Fruit fly (Drosophila melanogaster) Kc167 (cell line): ENCODE measurements around the gene Lint-O.

Source experiments
- h ChIP-seq: fragments of >200 bp; optimal IDR thresholded peaks from 3 replicates; lab custom pipeline; 2018; ENCODE audit warnings: missing external identifiers
- insv ChIP-seq: fragments of >200 bp; optimal IDR thresholded peaks from 3 replicates; lab custom pipeline; 2018; ENCODE audit warnings: missing external identifiers
- psq ChIP-seq: fragments of >200 bp; optimal IDR thresholded peaks from 2 replicates; lab custom pipeline; 2017; ENCODE audit warnings: missing external identifiers
- ttk ChIP-seq: sonication (Bioruptor generic); optimal IDR thresholded peaks from 2 replicates; lab custom pipeline; 2017; ENCODE audit warnings: missing external identifiers

- no peak for TF ChIP-seq insv (lab: Kevin White, UChicago)
- no peak for TF ChIP-seq psq (lab: Kevin White, UChicago)
- no peak for TF ChIP-seq h (lab: Kevin White, UChicago)
- no peak for TF ChIP-seq ttk (lab: Kevin White, UChicago)
These were observed 36.7 kb upstream of the Lint-O start for dm6 chrX:2661758-2662157.
